Fruit fly (Drosophila melanogaster): ENCODE results near the gene Ugt303A1.
A peak's percentile ranks its signal among the peaks of the same experiment; 100 is the strongest.

DNA sequence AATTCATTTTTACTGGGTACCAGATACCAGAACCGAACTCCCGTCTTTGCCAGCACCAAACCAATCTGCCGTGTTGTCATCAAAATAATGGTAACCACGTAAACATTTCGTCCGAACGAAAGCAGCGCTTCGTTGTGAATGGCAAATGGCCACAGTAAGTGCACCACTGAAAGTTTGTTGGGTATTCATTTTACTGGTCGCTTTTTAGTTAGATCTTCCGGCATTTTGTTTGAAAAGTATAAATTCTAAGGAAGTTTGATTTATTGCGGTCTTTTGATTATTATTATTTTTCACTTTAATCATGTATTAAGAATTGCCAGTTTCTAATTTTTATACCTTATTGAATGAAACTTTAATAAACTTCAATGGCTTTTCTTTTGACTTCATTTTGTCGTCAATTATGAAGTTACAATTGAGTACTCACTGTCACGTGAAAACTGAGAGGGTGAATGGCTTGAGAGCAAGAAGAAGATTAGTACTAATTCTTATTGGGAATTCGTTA lies 39.2 kb downstream of the Ugt303A1 start, which contains the start of gene ZnT86D:
- peak; percentile 48 for TF ChIP-seq pb (GFP tag; optimal IDR thresholded peaks at IDR 0.05)
- TF ChIP-seq GATAe (GFP tag; conservative IDR thresholded peaks at IDR 0.05), result no peak
- peak; percentile 15 for TF ChIP-seq Hand (GFP tag; optimal IDR thresholded peaks at IDR 0.05)
- TF ChIP-seq CG4617 (GFP tag; optimal IDR thresholded peaks at IDR 0.05; ENCODE audit: borderline replicate concordance), result no peak
- TF ChIP-seq Mes4 (GFP tag; optimal IDR thresholded peaks at IDR 0.05), result peak; percentile 26
- no peak for TF ChIP-seq h (optimal IDR thresholded peaks at IDR 0.05)
